ENCODE assay signal across 3 worm cellular contexts in genomic region chrIII:89155-89554, ce11.
A peak's percentile ranks its signal among the peaks of the same experiment; 100 is the strongest.
TF ChIP-seq lines count a peak whose summit lies in the region.

No protein-coding gene starts in this region.

TF ChIP-seq in whole organism, L1 larva, 84 proteins besides CTCF, POLR2A, EP300 and RAD21 (continued from another document and continues in another):
- TF ChIP-seq ceh-63 (GFP tag; optimal IDR thresholded peaks at IDR 0.05; lab: Kevin White, UChicago), result no peak
- peak; percentile 27 for TF ChIP-seq zip-4 (GFP tag; optimal IDR thresholded peaks at IDR 0.05; lab: Kevin White, UChicago)
- TF ChIP-seq nhr-47 (tag; optimal IDR thresholded peaks at IDR 0.05; lab: Kevin White, UChicago), result peak; percentile 70
- TF ChIP-seq nhr-20 (tag; optimal IDR thresholded peaks at IDR 0.05; lab: Kevin White, UChicago), result peak; percentile 54
- TF ChIP-seq swsn-7 (tag; optimal IDR thresholded peaks at IDR 0.05; lab: Kevin White, UChicago), result peak; percentile 49
- no peak for TF ChIP-seq mef-2 (tag; optimal IDR thresholded peaks at IDR 0.05; lab: Kevin White, UChicago)
- no peak for TF ChIP-seq tlp-1 (tag; optimal IDR thresholded peaks at IDR 0.05; lab: Kevin White, UChicago)
- no peak for TF ChIP-seq efl-3 (GFP tag; optimal IDR thresholded peaks at IDR 0.05; lab: Kevin White, UChicago)
- TF ChIP-seq lin-14 (GFP tag; optimal IDR thresholded peaks at IDR 0.05; lab: Kevin White, UChicago), result peak; percentile 46
- TF ChIP-seq snu-23 (GFP tag; optimal IDR thresholded peaks at IDR 0.05; lab: Kevin White, UChicago), result peak; percentile 69
- no peak for TF ChIP-seq vab-15 (tag; optimal IDR thresholded peaks at IDR 0.05; lab: Kevin White, UChicago)
- no peak for TF ChIP-seq fkh-10 (GFP tag; optimal IDR thresholded peaks at IDR 0.05; lab: Kevin White, UChicago)
- no peak for TF ChIP-seq nhr-237 (tag; optimal IDR thresholded peaks at IDR 0.05; lab: Kevin White, UChicago)
- TF ChIP-seq egl-13 (tag; optimal IDR thresholded peaks at IDR 0.05; lab: Kevin White, UChicago), result no peak
- peak; percentile 43 for TF ChIP-seq ama-1 (optimal IDR thresholded peaks at IDR 0.05; lab: Kevin White, UChicago)
- no peak for TF ChIP-seq lir-3 (tag; optimal IDR thresholded peaks at IDR 0.05; lab: Kevin White, UChicago; ENCODE audit: poor library complexity)
- TF ChIP-seq nhr-76 (tag; optimal IDR thresholded peaks at IDR 0.05; lab: Kevin White, UChicago), result no peak
- TF ChIP-seq irx-1 (tag; optimal IDR thresholded peaks at IDR 0.05; lab: Kevin White, UChicago), result peak; percentile 26
- peak; percentile 59 for TF ChIP-seq nhr-19 (GFP tag; conservative IDR thresholded peaks at IDR 0.05; lab: Robert Waterston, UW)
- TF ChIP-seq skn-1 (tag; optimal IDR thresholded peaks at IDR 0.05; lab: Kevin White, UChicago), result peak; percentile 26
- peak; percentile 2; the same call in 1 of the 2 replicates for TF ChIP-seq isw-1 (GFP tag; IDR thresholded peaks at IDR 0.05; lab: Robert Waterston, UW)
- TF ChIP-seq nhr-84 (tag; optimal IDR thresholded peaks at IDR 0.05; lab: Kevin White, UChicago), result no peak
- TF ChIP-seq ceh-82 (tag; optimal IDR thresholded peaks at IDR 0.05; lab: Kevin White, UChicago), result peak in 2 of 3 experiments; percentile 17 to 31
- TF ChIP-seq unc-62 (GFP tag; optimal IDR thresholded peaks at IDR 0.05; lab: Kevin White, UChicago), result no peak
- peak; percentile 42 for TF ChIP-seq lin-13 (GFP tag; optimal IDR thresholded peaks at IDR 0.05; lab: Kevin White, UChicago)
- no peak for TF ChIP-seq sup-37 (GFP tag; optimal IDR thresholded peaks at IDR 0.05; lab: Kevin White, UChicago)
- peak; percentile 4 for TF ChIP-seq C16A3.4 (tag; optimal IDR thresholded peaks at IDR 0.05; lab: Kevin White, UChicago)
- TF ChIP-seq egl-27 (tag; optimal IDR thresholded peaks at IDR 0.05; lab: Kevin White, UChicago), result no peak
- peak; percentile 81 for TF ChIP-seq aly-2 (tag; optimal IDR thresholded peaks at IDR 0.05; lab: Kevin White, UChicago)
- TF ChIP-seq lin-15B (tag; optimal IDR thresholded peaks at IDR 0.05; lab: Kevin White, UChicago), result peak; percentile 2
- TF ChIP-seq unc-86 (tag; optimal IDR thresholded peaks at IDR 0.05; lab: Kevin White, UChicago), result no peak
- no peak for TF ChIP-seq snpc-4 (tag; optimal IDR thresholded peaks at IDR 0.05; lab: Kevin White, UChicago)
- TF ChIP-seq mep-1 (tag; optimal IDR thresholded peaks at IDR 0.05; lab: Kevin White, UChicago), result peak; percentile 56
- TF ChIP-seq xbp-1 (tag; optimal IDR thresholded peaks at IDR 0.05; lab: Kevin White, UChicago), result peak; percentile 26
- TF ChIP-seq efl-1 (optimal IDR thresholded peaks at IDR 0.05; lab: Kevin White, UChicago), result peak in 1 of 2 experiments; percentile 49
- TF ChIP-seq efl-1 (GFP tag; optimal IDR thresholded peaks at IDR 0.05 in 1 of 2; lab: Kevin White, UChicago), result peak in 1 of 2 experiments; percentile 79
- no peak for TF ChIP-seq hlh-4 (tag; optimal IDR thresholded peaks at IDR 0.05; lab: Kevin White, UChicago)
- TF ChIP-seq jun-1 (tag; optimal IDR thresholded peaks at IDR 0.05; lab: Kevin White, UChicago), result peak; percentile 16
- no peak for TF ChIP-seq ztf-11 (tag; optimal IDR thresholded peaks at IDR 0.05; lab: Kevin White, UChicago)
- TF ChIP-seq sptf-1 (tag; optimal IDR thresholded peaks at IDR 0.05; lab: Kevin White, UChicago), result no peak
- no peak for TF ChIP-seq Y116A8C.19 (tag; optimal IDR thresholded peaks at IDR 0.05; lab: Kevin White, UChicago; ENCODE audit: borderline replicate concordance)
- no peak for TF ChIP-seq unc-130 (tag; optimal IDR thresholded peaks at IDR 0.05; lab: Kevin White, UChicago)
- TF ChIP-seq nhr-85 (tag; lab: Kevin White, UChicago), result peak; percentile 68
- TF ChIP-seq mdl-1 (tag; optimal IDR thresholded peaks at IDR 0.05; lab: Kevin White, UChicago), result peak in 1 of 2 experiments; percentile 16
- TF ChIP-seq lin-39 (tag; optimal IDR thresholded peaks at IDR 0.05; lab: Kevin White, UChicago), result peak; percentile 38

TF ChIP-seq in whole organism, L3 larva, 47 proteins besides CTCF, POLR2A, EP300 and RAD21 (continued from another document):
- TF ChIP-seq ceh-28 (tag; optimal IDR thresholded peaks at IDR 0.05; lab: Kevin White, UChicago), result peak; percentile 30
- no peak for TF ChIP-seq ceh-82 (tag; optimal IDR thresholded peaks at IDR 0.05; lab: Kevin White, UChicago)
- TF ChIP-seq lin-39 (tag; optimal IDR thresholded peaks at IDR 0.05; lab: Kevin White, UChicago), result peak; percentile 18
- TF ChIP-seq nhr-11 (tag; optimal IDR thresholded peaks at IDR 0.05; lab: Kevin White, UChicago), result no peak
- no peak for TF ChIP-seq nhr-12 (tag; optimal IDR thresholded peaks at IDR 0.05; lab: Kevin White, UChicago)
- peak; percentile 54 for TF ChIP-seq pha-4 (tag; optimal IDR thresholded peaks at IDR 0.05; lab: Kevin White, UChicago)
- peak; percentile 11 for TF ChIP-seq lin-15B (tag; optimal IDR thresholded peaks at IDR 0.05; lab: Kevin White, UChicago)
- peak; percentile 14 for TF ChIP-seq nhr-25 (tag; optimal IDR thresholded peaks at IDR 0.05; lab: Kevin White, UChicago)
- TF ChIP-seq skn-1 (tag; optimal IDR thresholded peaks at IDR 0.05; lab: Kevin White, UChicago), result peak; percentile 75

TF ChIP-seq in whole organism, young adult, 124 proteins besides CTCF, POLR2A, EP300 and RAD21 (continued from another document and continues in another):
- TF ChIP-seq dpl-1 (GFP tag; optimal IDR thresholded peaks at IDR 0.05; lab: Kevin White, UChicago) (no peak), T26A5.8 (tag; optimal IDR thresholded peaks at IDR 0.05; lab: Kevin White, UChicago) (peak; percentile 42), ccch-3 (GFP tag; optimal IDR thresholded peaks at IDR 0.05; lab: Kevin White, UChicago) (no peak), ceh-100 (GFP tag; IDR thresholded peaks at IDR 0.05; lab: Robert Waterston, UW) (peak; percentile 62), chd-7 (tag; optimal IDR thresholded peaks at IDR 0.05; lab: Kevin White, UChicago) (peak; percentile 40), cebp-1 (GFP tag; IDR thresholded peaks at IDR 0.05; lab: Robert Waterston, UW) (no peak), cebp-1 (tag; optimal IDR thresholded peaks at IDR 0.05; lab: Kevin White, UChicago) (peak; percentile 67), mes-4 (tag; optimal IDR thresholded peaks at IDR 0.05; lab: Kevin White, UChicago) (peak; percentile 8), Y67H2A.10 (GFP tag; conservative IDR thresholded peaks at IDR 0.05; lab: Robert Waterston, UW) (no peak), repo-1 (tag; optimal IDR thresholded peaks at IDR 0.05; lab: Kevin White, UChicago) (peak; percentile 83), atf-7 (tag; optimal IDR thresholded peaks at IDR 0.05; lab: Kevin White, UChicago) (peak; percentile 50), ceh-79 (tag; optimal IDR thresholded peaks at IDR 0.05; lab: Kevin White, UChicago) (peak; percentile 76), egl-18 (GFP tag; IDR thresholded peaks at IDR 0.05; lab: Robert Waterston, UW) (no peak), ceh-58 (GFP tag; IDR thresholded peaks at IDR 0.05; lab: Robert Waterston, UW) (0 out of 2 replicates have a peak, but pooled peaks have one; percentile 39), ekl-4 (GFP tag; IDR thresholded peaks at IDR 0.05; lab: Robert Waterston, UW) (peak; percentile 75), lin-40 (tag; optimal IDR thresholded peaks at IDR 0.05; lab: Kevin White, UChicago) (peak; percentile 55), hrde-1 (tag; optimal IDR thresholded peaks at IDR 0.05; lab: Kevin White, UChicago; ENCODE audit: borderline replicate concordance) (peak; percentile 65), F39B2.1 (GFP tag; IDR thresholded peaks at IDR 0.05; lab: Robert Waterston, UW) (0 out of 2 replicates have a peak, but pooled peaks have one; percentile 27), aptf-2 (GFP tag; conservative IDR thresholded peaks at IDR 0.05; lab: Robert Waterston, UW) (no peak), ceh-40 (GFP tag; IDR thresholded peaks at IDR 0.05; lab: Robert Waterston, UW) (0 out of 2 replicates have a peak, but pooled peaks have one; percentile 41), bed-1 (GFP tag; IDR thresholded peaks at IDR 0.05; lab: Robert Waterston, UW) (no peak), ztf-3 (GFP tag; optimal IDR thresholded peaks at IDR 0.05; lab: Kevin White, UChicago) (no peak), zfh-2 (GFP tag; conservative IDR thresholded peaks at IDR 0.05; lab: Robert Waterston, UW) (no peak), attf-3 (GFP tag; conservative IDR thresholded peaks at IDR 0.05; lab: Robert Waterston, UW) (peak; percentile 78), efl-1 (GFP tag; optimal IDR thresholded peaks at IDR 0.05; lab: Kevin White, UChicago) (peak; percentile 9), somi-1 (GFP tag; optimal IDR thresholded peaks at IDR 0.05; lab: Kevin White, UChicago) (no peak), nhr-179 (tag; optimal IDR thresholded peaks at IDR 0.05; lab: Kevin White, UChicago) (no peak), F37B4.10 (GFP tag; IDR thresholded peaks at IDR 0.05; lab: Robert Waterston, UW) (no peak), fkh-3 (tag; optimal IDR thresholded peaks at IDR 0.05; lab: Kevin White, UChicago) (no peak), ztf-6 (GFP tag; IDR thresholded peaks at IDR 0.05; lab: Robert Waterston, UW) (no peak), lir-1 (GFP tag; conservative IDR thresholded peaks at IDR 0.05; lab: Robert Waterston, UW) (no peak), nhr-120 (GFP tag; IDR thresholded peaks at IDR 0.05; lab: Robert Waterston, UW) (no peak), F55B11.4 (tag; optimal IDR thresholded peaks at IDR 0.05; lab: Kevin White, UChicago; ENCODE audit: borderline replicate concordance, insufficient read depth) (no peak), snpc-1.3 (tag; optimal IDR thresholded peaks at IDR 0.05; lab: Kevin White, UChicago; ENCODE audit: insufficient read depth) (peak; percentile 85), lag-1 (GFP tag; IDR thresholded peaks at IDR 0.05; lab: Robert Waterston, UW) (no peak), F22D6.2 (tag; optimal IDR thresholded peaks at IDR 0.05; lab: Kevin White, UChicago) (peak; percentile 5), sptf-2 (GFP tag; optimal IDR thresholded peaks at IDR 0.05; lab: Kevin White, UChicago) (no peak), hlh-26 (GFP tag; conservative IDR thresholded peaks at IDR 0.05; lab: Robert Waterston, UW) (no peak), egl-44 (GFP tag; IDR thresholded peaks at IDR 0.05; lab: Robert Waterston, UW) (no peak), ZK185.1 (tag; optimal IDR thresholded peaks at IDR 0.05; lab: Kevin White, UChicago; ENCODE audit: poor library complexity, severe bottlenecking) (no peak), die-1 (tag; optimal IDR thresholded peaks at IDR 0.05; lab: Kevin White, UChicago) (peak; percentile 89), sdz-38 (tag; optimal IDR thresholded peaks at IDR 0.05; lab: Kevin White, UChicago) (no peak), F57A8.1 (GFP tag; optimal IDR thresholded peaks at IDR 0.05; lab: Kevin White, UChicago) (no peak), him-1 (tag; optimal IDR thresholded peaks at IDR 0.05; lab: Kevin White, UChicago) (peak; percentile 84), lin-54 (GFP tag; optimal IDR thresholded peaks at IDR 0.05; lab: Kevin White, UChicago) (peak; percentile 68), K11D2.4 (GFP tag; IDR thresholded peaks at IDR 0.05; lab: Robert Waterston, UW) (no peak), Y95B8A.8 (GFP tag; IDR thresholded peaks at IDR 0.05; lab: Robert Waterston, UW) (no peak), nhr-90 (tag; optimal IDR thresholded peaks at IDR 0.05; lab: Kevin White, UChicago) (peak; percentile 67), hlh-12 (tag; optimal IDR thresholded peaks at IDR 0.05; lab: Kevin White, UChicago) (no peak), sea-2 (GFP tag; IDR thresholded peaks at IDR 0.05; lab: Robert Waterston, UW) (no peak), F52B5.7 (tag; optimal IDR thresholded peaks at IDR 0.05; lab: Kevin White, UChicago) (peak; percentile 70), madf-8 (GFP tag; conservative IDR thresholded peaks at IDR 0.05; lab: Robert Waterston, UW) (no peak), pbrm-1 (GFP tag; IDR thresholded peaks at IDR 0.05; lab: Robert Waterston, UW) (peak; percentile 79; the same call in 1 of the 2 replicates), B0336.3 (GFP tag; IDR thresholded peaks at IDR 0.05; lab: Robert Waterston, UW) (peak; percentile 76), attf-6 (GFP tag; IDR thresholded peaks at IDR 0.05; lab: Robert Waterston, UW) (0 out of 2 replicates have a peak, but pooled peaks have one; percentile 55), B0261.1 (tag; optimal IDR thresholded peaks at IDR 0.05; lab: Kevin White, UChicago) (peak; percentile 79), hsf-1 (GFP tag; IDR thresholded peaks at IDR 0.05; lab: Robert Waterston, UW) (peak; percentile 49; the same call in 1 of the 2 replicates), F33H1.4 (GFP tag; IDR thresholded peaks at IDR 0.05; lab: Robert Waterston, UW) (peak; percentile 37; the same call in 1 of the 2 replicates), tbp1 (GFP tag; optimal IDR thresholded peaks at IDR 0.05; lab: Kevin White, UChicago) (peak; percentile 94), lsy-27 (tag; optimal IDR thresholded peaks at IDR 0.05; lab: Kevin White, UChicago; ENCODE audit: borderline replicate concordance, insufficient read depth) (peak; percentile 72), tlf-1 (GFP tag; optimal IDR thresholded peaks at IDR 0.05; lab: Kevin White, UChicago) (peak; percentile 63), mxl-1 (tag; optimal IDR thresholded peaks at IDR 0.05; lab: Kevin White, UChicago) (peak; percentile 38), ama-1 (optimal IDR thresholded peaks at IDR 0.05; lab: Kevin White, UChicago) (no peak), ama-1 (GFP tag; optimal IDR thresholded peaks at IDR 0.05; lab: Kevin White, UChicago) (peak; percentile 46 to 81), nhr-80 (tag; optimal IDR thresholded peaks at IDR 0.05; lab: Kevin White, UChicago) (no peak), C06A6.2 (GFP tag; conservative IDR thresholded peaks at IDR 0.05; lab: Robert Waterston, UW) (no peak), ztf-26 (tag; optimal IDR thresholded peaks at IDR 0.05; lab: Kevin White, UChicago) (no peak), dpff-1 (tag; optimal IDR thresholded peaks at IDR 0.05; lab: Kevin White, UChicago) (no peak), madf-3 (GFP tag; IDR thresholded peaks at IDR 0.05; lab: Robert Waterston, UW) (0 out of 2 replicates have a peak, but pooled peaks have one; percentile 15), rcor-1 (GFP tag; IDR thresholded peaks at IDR 0.05; lab: Robert Waterston, UW) (peak; percentile 71), snpc-3.4 (tag; optimal IDR thresholded peaks at IDR 0.05; lab: Kevin White, UChicago) (peak; percentile 85), lin-35 (GFP tag; optimal IDR thresholded peaks at IDR 0.05; lab: Kevin White, UChicago) (peak in 1 of 3 experiments; percentile 56), hmg-1.2 (GFP tag; IDR thresholded peaks at IDR 0.05; lab: Robert Waterston, UW) (peak; percentile 70), bed-2 (GFP tag; IDR thresholded peaks at IDR 0.05; lab: Robert Waterston, UW) (no peak), athp-1 (tag; optimal IDR thresholded peaks at IDR 0.05; lab: Kevin White, UChicago) (peak; percentile 73), xnd-1 (tag; optimal IDR thresholded peaks at IDR 0.05; lab: Kevin White, UChicago) (no peak), aptf-3 (GFP tag; IDR thresholded peaks at IDR 0.05; lab: Robert Waterston, UW) (no peak), Y79H2A.3 (GFP tag; conservative IDR thresholded peaks at IDR 0.05; lab: Robert Waterston, UW) (no peak), tbx-9 (tag; optimal IDR thresholded peaks at IDR 0.05; lab: Kevin White, UChicago; ENCODE audit: borderline replicate concordance) (no peak), ztf-22 (GFP tag; optimal IDR thresholded peaks at IDR 0.05; lab: Kevin White, UChicago) (no peak), dox-1 (GFP tag; IDR thresholded peaks at IDR 0.05; lab: Robert Waterston, UW) (peak; percentile 78), K12H6.12 (tag; optimal IDR thresholded peaks at IDR 0.05; lab: Kevin White, UChicago) (no peak), snpc-1.1 (tag; optimal IDR thresholded peaks at IDR 0.05; lab: Kevin White, UChicago; ENCODE audit: insufficient read depth) (peak; percentile 16), hmg-20 (GFP tag; IDR thresholded peaks at IDR 0.05; lab: Robert Waterston, UW) (0 out of 2 replicates have a peak, but pooled peaks have one; percentile 61)
